Worm (Caenorhabditis elegans): ENCODE data around the gene F59F5.5.

F59F5.5 gene

DNA sequence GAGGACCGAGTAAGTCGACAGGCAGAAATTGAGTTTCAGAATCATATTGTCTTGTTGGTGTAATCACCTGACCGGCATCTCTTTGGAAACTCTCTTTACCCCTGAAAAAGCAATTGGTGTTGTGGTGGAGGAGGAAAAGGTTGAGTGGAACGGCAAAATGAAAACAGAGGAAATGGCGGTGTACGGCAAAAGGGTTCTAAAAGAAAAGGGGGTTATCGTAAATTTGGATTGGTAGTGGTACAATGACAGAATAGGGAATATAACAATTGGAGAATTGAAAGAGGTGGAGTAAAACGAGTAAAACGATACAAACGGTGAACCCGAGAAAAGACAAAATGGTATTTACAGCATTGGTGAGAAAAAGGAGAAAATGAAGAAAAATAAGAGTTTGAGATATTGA is 47.4 kb downstream of the F59F5.5 start, which contains the start of gene sdn-1:
TSS of gene sdn-1 (minus strand) at position 101 of the 400 bp plus-strand sequence.
- no peak for TF ChIP-seq lag-1 (GFP tag; IDR thresholded peaks at IDR 0.05)
- TF ChIP-seq nfya-2 (GFP tag; IDR thresholded peaks at IDR 0.05), result no peak
- TF ChIP-seq ama-1 (optimal IDR thresholded peaks at IDR 0.05), result no peak
- no peak for TF ChIP-seq ama-1 (GFP tag; optimal IDR thresholded peaks at IDR 0.05)
- TF ChIP-seq F55B11.4 (tag; optimal IDR thresholded peaks at IDR 0.05; ENCODE audit: borderline replicate concordance, insufficient read depth), result no peak
- no peak for TF ChIP-seq cebp-2 (GFP tag; IDR thresholded peaks at IDR 0.05)
- TF ChIP-seq B0035.1 (tag; optimal IDR thresholded peaks at IDR 0.05), result no peak
- TF ChIP-seq Y53F4B.3 (GFP tag; IDR thresholded peaks at IDR 0.05), result no peak
- no peak for TF ChIP-seq ceh-58 (GFP tag; IDR thresholded peaks at IDR 0.05)
- no peak for TF ChIP-seq atf-7 (tag; optimal IDR thresholded peaks at IDR 0.05)
- no peak for TF ChIP-seq nhr-80 (tag; optimal IDR thresholded peaks at IDR 0.05)
- no peak for TF ChIP-seq snpc-1.1 (tag; optimal IDR thresholded peaks at IDR 0.05; ENCODE audit: insufficient read depth)
- TF ChIP-seq tbp1 (GFP tag; optimal IDR thresholded peaks at IDR 0.05), result no peak
- no peak for TF ChIP-seq fkh-3 (tag; optimal IDR thresholded peaks at IDR 0.05)
- no peak for TF ChIP-seq hrde-1 (tag; optimal IDR thresholded peaks at IDR 0.05; ENCODE audit: borderline replicate concordance)
- no peak for TF ChIP-seq attf-6 (GFP tag; IDR thresholded peaks at IDR 0.05)
- TF ChIP-seq aptf-3 (GFP tag; IDR thresholded peaks at IDR 0.05), result no peak
- TF ChIP-seq attf-5 (GFP tag; optimal IDR thresholded peaks at IDR 0.05), result no peak
- no peak for TF ChIP-seq nfyb-1 (GFP tag; IDR thresholded peaks at IDR 0.05)
- no peak for TF ChIP-seq B0019.2 (GFP tag; conservative IDR thresholded peaks at IDR 0.05)

DNA sequence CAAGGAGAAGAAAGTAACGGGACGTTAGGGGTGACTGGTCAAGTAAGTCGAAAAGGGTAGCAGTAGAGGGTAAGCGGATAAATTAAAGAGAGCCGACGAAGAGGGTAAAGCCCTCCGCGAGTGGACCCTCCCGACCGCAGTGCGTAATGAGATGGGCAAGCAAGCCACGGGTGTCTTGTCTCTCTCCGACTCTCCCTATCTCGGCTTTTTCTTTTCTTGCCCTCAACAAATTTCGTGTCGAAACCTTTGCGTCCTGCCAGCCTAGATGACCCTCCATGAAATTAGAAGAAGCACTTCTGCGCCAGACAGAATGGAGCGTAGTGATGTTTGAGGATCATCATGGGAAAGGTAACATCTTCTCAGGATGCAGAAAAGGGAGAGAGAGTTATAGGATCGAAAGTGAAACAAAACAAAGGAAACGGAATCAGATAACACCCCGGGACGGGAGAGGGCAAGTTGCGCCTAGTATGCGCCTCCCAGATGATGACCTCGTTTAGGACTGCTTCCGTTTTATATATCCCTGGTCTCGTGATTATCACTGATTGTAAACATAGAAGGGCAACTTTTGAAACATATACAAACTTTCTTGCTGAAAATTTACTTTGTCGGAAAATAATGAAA is 48.0 kb downstream of the F59F5.5 start:
- TF ChIP-seq ekl-4 (GFP tag; IDR thresholded peaks at IDR 0.05) (0 out of 2 replicates have a peak, but pooled peaks have one; percentile 19), snpc-4 (GFP tag; optimal IDR thresholded peaks at IDR 0.05) (no peak), snpc-4 (tag; optimal IDR thresholded peaks at IDR 0.05) (no peak), attf-5 (GFP tag; optimal IDR thresholded peaks at IDR 0.05) (no peak), Y56A3A.18 (GFP tag; IDR thresholded peaks at IDR 0.05) (0 out of 2 replicates have a peak, but pooled peaks have one; percentile 21), zfh-2 (GFP tag; conservative IDR thresholded peaks at IDR 0.05) (peak; percentile 80), ztf-3 (GFP tag; optimal IDR thresholded peaks at IDR 0.05) (no peak)

DNA sequence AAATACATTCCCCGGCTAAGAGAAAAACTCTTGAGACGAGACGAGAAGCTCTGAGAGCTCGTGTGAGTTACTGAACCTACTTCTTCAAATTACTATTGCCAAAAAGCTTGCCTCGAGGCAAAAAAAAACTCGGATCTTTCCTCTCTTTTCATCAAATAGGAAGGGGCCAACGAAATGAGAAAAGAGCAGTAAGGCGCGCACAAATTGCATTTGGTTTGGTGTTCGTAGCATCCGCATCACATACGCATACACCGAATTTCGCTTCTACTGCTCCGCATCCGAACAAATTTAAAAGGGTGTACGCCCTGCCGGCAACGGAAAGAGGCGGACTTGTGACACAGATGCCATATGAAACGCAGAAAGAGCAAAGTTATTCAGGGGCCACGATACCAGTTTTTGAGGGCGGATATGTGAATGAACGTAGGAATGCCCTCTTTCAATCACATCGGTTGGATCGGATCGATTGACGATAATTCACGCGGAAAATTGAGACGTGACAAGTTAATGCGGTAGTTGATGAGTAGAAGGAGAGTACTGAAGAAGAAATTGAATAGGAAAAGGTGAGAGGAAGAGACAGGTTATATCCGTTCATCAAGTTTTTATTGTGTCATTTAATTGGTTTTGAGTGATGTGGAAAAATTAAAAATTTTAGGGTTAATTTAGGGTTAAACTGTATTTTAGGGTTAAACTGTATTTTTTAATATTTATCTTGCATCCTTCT is 49.0 kb downstream of the F59F5.5 start:
- TF ChIP-seq F57C9.4 (tag; optimal IDR thresholded peaks at IDR 0.05) (no peak), ccch-3 (GFP tag; optimal IDR thresholded peaks at IDR 0.05) (no peak), dpl-1 (GFP tag; optimal IDR thresholded peaks at IDR 0.05) (no peak), somi-1 (GFP tag; optimal IDR thresholded peaks at IDR 0.05) (no peak), F52B5.7 (tag; optimal IDR thresholded peaks at IDR 0.05) (no peak), zim-3 (tag; optimal IDR thresholded peaks at IDR 0.05) (no peak), lag-1 (GFP tag; IDR thresholded peaks at IDR 0.05) (no peak)

DNA sequence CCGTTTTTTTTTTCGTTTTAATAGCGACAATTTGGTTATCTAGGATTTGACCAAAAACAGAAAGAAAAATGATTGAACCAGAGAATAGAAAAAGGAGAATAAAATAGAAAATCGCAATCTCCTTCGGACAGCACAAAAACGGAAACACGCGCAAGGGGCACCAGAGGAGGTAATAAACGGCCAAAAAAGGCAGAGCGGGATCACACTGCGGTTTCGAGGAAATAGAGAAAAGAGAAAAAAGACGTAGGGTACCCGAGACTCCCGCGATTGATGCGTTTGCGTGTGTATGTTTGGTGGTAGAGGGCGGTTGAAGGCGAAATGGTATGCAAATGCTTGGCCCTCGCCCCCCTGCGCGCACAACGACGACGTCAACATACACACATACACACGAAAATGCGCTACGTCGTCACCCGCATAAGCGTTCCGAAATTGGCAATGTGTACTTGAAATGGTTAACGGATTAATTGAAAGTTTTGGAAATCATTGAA is 50.6 kb downstream of the F59F5.5 start:
- no peak for TF ChIP-seq ztf-6 (GFP tag; IDR thresholded peaks at IDR 0.05)
- no peak for TF ChIP-seq K12H6.12 (tag; optimal IDR thresholded peaks at IDR 0.05)
- TF ChIP-seq lin-26 (GFP tag; IDR thresholded peaks at IDR 0.05), result no peak
- no peak for TF ChIP-seq C17E4.6 (GFP tag; IDR thresholded peaks at IDR 0.05)
- TF ChIP-seq lsl-1 (GFP tag; optimal IDR thresholded peaks at IDR 0.05), result no peak
- TF ChIP-seq ztf-28 (GFP tag; IDR thresholded peaks at IDR 0.05), result no peak
- no peak for TF ChIP-seq ztf-22 (GFP tag; optimal IDR thresholded peaks at IDR 0.05)
- no peak for TF ChIP-seq T26A5.8 (tag; optimal IDR thresholded peaks at IDR 0.05)

Data from whole organism, young adult.